Worm (Caenorhabditis elegans): ENCODE data around the gene nduf-2.2.

The nduf-2.2 gene

ce11 chrIII:6498176-6498575, 33.2 kb downstream of the nduf-2.2 start, which contains the start of gene sdz-15:
TSS of gene sdz-15 (plus strand) at chrIII:6498476.
- TF ChIP-seq bed-3 (GFP tag; optimal IDR thresholded peaks at IDR 0.05): no peak
- no peak for TF ChIP-seq ham-2 (GFP tag; optimal IDR thresholded peaks at IDR 0.05)
- TF ChIP-seq ceh-39 (tag; optimal IDR thresholded peaks at IDR 0.05): no peak
- TF ChIP-seq unc-62 (GFP tag; optimal IDR thresholded peaks at IDR 0.05): no peak
- no peak for TF ChIP-seq ces-1 (GFP tag; optimal IDR thresholded peaks at IDR 0.05)

ce11 chrIII:6499102-6499501, 34.1 kb downstream of the nduf-2.2 start:
- TF ChIP-seq ceh-39 (tag; optimal IDR thresholded peaks at IDR 0.05): no peak
- TF ChIP-seq unc-62 (GFP tag; optimal IDR thresholded peaks at IDR 0.05): no peak
- TF ChIP-seq nhr-12 (tag; optimal IDR thresholded peaks at IDR 0.05): no peak
- TF ChIP-seq zip-8 (tag; optimal IDR thresholded peaks at IDR 0.05): no peak
- no peak for TF ChIP-seq nhr-2 (tag; optimal IDR thresholded peaks at IDR 0.05)
- TF ChIP-seq ham-2 (GFP tag; optimal IDR thresholded peaks at IDR 0.05): no peak
- no peak for TF ChIP-seq drap-1 (GFP tag; optimal IDR thresholded peaks at IDR 0.05)
- TF ChIP-seq ztf-11 (tag; optimal IDR thresholded peaks at IDR 0.05): no peak
- TF ChIP-seq unc-120 (tag; optimal IDR thresholded peaks at IDR 0.05; ENCODE audit: poor library complexity, severe bottlenecking): no peak
- TF ChIP-seq lsy-2 (tag; optimal IDR thresholded peaks at IDR 0.05): no peak
- TF ChIP-seq nhr-28 (tag; optimal IDR thresholded peaks at IDR 0.05): no peak
- no peak for TF ChIP-seq mls-2 (tag; optimal IDR thresholded peaks at IDR 0.05)

DNA sequence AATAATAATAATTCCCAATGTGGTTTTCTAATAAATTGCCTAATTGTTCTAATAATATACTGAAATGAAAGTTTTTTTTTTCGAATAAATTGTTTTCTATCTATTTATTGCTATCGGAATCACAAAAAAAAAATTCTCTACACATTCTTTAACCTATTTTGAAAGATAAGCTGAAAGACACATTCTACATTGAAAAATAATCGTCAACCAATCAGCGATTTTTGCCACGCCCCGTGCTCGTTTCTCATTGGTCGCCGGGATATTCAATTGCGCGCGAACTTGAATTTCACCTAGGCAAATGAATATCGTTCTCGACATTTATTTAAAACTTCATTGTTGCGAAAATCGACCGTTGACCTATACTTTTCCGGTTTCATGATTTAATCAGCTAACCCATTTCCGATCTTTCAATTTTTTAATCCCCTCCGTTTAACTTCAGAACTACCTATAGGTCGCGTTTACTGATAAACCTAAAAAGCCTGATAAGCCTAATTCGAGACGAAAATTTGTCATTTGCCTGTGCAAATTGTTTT, 35.1 kb downstream of the nduf-2.2 start, which contains the start of gene F23F12.3:
Gene F23F12.3 (plus strand): TSS at position 483 of the 533 bp plus-strand sequence.
- TF ChIP-seq nhr-2 (tag; optimal IDR thresholded peaks at IDR 0.05) (no peak), ceh-43 (GFP tag; optimal IDR thresholded peaks at IDR 0.05) (no peak), ztf-11 (tag; optimal IDR thresholded peaks at IDR 0.05) (no peak), M03D4.4 (tag; optimal IDR thresholded peaks at IDR 0.05) (no peak), ceh-83 (GFP tag; optimal IDR thresholded peaks at IDR 0.05) (no peak), unc-120 (tag; optimal IDR thresholded peaks at IDR 0.05; ENCODE audit: poor library complexity, severe bottlenecking) (no peak), ces-1 (GFP tag; optimal IDR thresholded peaks at IDR 0.05) (no peak), drap-1 (GFP tag; optimal IDR thresholded peaks at IDR 0.05) (no peak), mab-5 (tag; optimal IDR thresholded peaks at IDR 0.05) (no peak), mls-2 (tag; optimal IDR thresholded peaks at IDR 0.05) (no peak), sptf-1 (tag; optimal IDR thresholded peaks at IDR 0.05) (no peak), blmp-1 (tag; optimal IDR thresholded peaks at IDR 0.05) (no peak), nhr-237 (tag; optimal IDR thresholded peaks at IDR 0.05) (no peak), bed-3 (GFP tag; optimal IDR thresholded peaks at IDR 0.05) (no peak), hlh-1 (tag; optimal IDR thresholded peaks at IDR 0.05) (no peak), lsy-2 (tag; optimal IDR thresholded peaks at IDR 0.05) (no peak), ham-2 (GFP tag; optimal IDR thresholded peaks at IDR 0.05) (no peak), nhr-76 (tag; optimal IDR thresholded peaks at IDR 0.05) (no peak), mep-1 (tag; optimal IDR thresholded peaks at IDR 0.05) (no peak), pha-4 (tag; optimal IDR thresholded peaks at IDR 0.05) (no peak)

- TF ChIP-seq elt-1 (tag; optimal IDR thresholded peaks at IDR 0.05; ENCODE audit: borderline replicate concordance, insufficient read depth): no peak
- TF ChIP-seq tbx-8 (GFP tag; optimal IDR thresholded peaks at IDR 0.05): no peak
- TF ChIP-seq hlh-1 (tag; optimal IDR thresholded peaks at IDR 0.05): no peak
These were observed 42.8 kb downstream of the nduf-2.2 start, which contains the start of gene F23F12.12 for ce11 chrIII:6507832-6508231. TSS of gene F23F12.12 (plus strand) at chrIII:6508132.

ce11 chrIII:6508327-6508726, 43.3 kb downstream of the nduf-2.2 start:
- TF ChIP-seq elt-1 (tag; optimal IDR thresholded peaks at IDR 0.05; ENCODE audit: borderline replicate concordance, insufficient read depth) (no peak), sem-2 (GFP tag; optimal IDR thresholded peaks at IDR 0.05) (no peak), ceh-39 (tag; optimal IDR thresholded peaks at IDR 0.05) (no peak), zip-8 (tag; optimal IDR thresholded peaks at IDR 0.05) (no peak), lin-32 (GFP tag; optimal IDR thresholded peaks at IDR 0.05) (no peak), lin-13 (tag; optimal IDR thresholded peaks at IDR 0.05) (no peak), bed-3 (GFP tag; optimal IDR thresholded peaks at IDR 0.05) (no peak), hlh-1 (tag; optimal IDR thresholded peaks at IDR 0.05) (no peak), nhr-76 (tag; optimal IDR thresholded peaks at IDR 0.05) (no peak), mab-5 (tag; optimal IDR thresholded peaks at IDR 0.05) (no peak), nhr-2 (tag; optimal IDR thresholded peaks at IDR 0.05) (no peak), mls-2 (tag; optimal IDR thresholded peaks at IDR 0.05) (no peak), ceh-83 (GFP tag; optimal IDR thresholded peaks at IDR 0.05) (no peak), unc-62 (GFP tag; optimal IDR thresholded peaks at IDR 0.05) (no peak), snpc-4 (tag; optimal IDR thresholded peaks at IDR 0.05) (no peak), nhr-12 (tag; optimal IDR thresholded peaks at IDR 0.05) (no peak), M03D4.4 (tag; optimal IDR thresholded peaks at IDR 0.05) (no peak), pha-4 (tag; optimal IDR thresholded peaks at IDR 0.05) (no peak), flh-1 (GFP tag; optimal IDR thresholded peaks at IDR 0.05) (no peak)

Measured in whole organism, mixed stage, embryonic.